Worm (Caenorhabditis elegans): ENCODE results near the gene msp-79.
A peak's percentile ranks its signal among the peaks of the same experiment; 100 is the strongest.

DNA sequence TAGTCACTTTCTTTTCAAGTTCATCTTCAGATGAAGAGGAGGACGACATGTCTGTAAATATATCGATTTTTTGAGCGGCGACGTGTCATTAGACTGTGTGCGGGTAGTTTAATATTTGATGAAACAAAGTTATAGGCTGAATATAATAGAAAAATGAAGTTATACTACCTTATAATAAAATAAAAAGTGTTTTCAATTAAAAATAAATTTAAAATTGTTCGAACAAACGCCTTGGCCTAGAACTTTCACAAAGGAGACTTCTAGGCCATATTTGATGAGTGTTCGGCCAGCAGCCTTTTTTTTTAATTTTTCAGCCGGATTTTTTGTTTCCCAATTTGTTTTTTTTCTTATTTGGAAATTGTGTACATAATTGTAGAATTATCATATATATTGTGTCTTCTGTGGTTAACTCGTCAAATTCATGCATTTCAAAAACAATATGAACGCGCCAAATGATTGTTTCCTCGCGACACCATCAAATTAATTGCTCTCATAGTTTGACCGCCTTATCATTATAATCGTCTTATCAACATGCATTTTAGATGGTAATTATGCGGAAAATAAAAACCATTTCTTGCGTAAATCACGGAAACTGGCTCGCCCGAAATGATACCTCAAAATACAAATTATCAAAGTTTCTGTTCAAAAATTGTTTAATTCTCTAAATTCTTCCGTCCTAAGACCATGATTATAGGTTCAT lies 30.5 kb upstream of the msp-79 start, which contains the start of gene T13F2.2:
- TF ChIP-seq lin-15B (tag; optimal IDR thresholded peaks at IDR 0.05) (no peak), unc-130 (tag; optimal IDR thresholded peaks at IDR 0.05) (no peak), nhr-237 (tag; optimal IDR thresholded peaks at IDR 0.05) (no peak), lsy-2 (tag; optimal IDR thresholded peaks at IDR 0.05) (peak; percentile 8 to 38), blmp-1 (tag; optimal IDR thresholded peaks at IDR 0.05) (no peak), mab-9 (GFP tag; IDR thresholded peaks at IDR 0.05) (no peak), lin-14 (GFP tag; optimal IDR thresholded peaks at IDR 0.05) (peak; percentile 33), zag-1 (tag; optimal IDR thresholded peaks at IDR 0.05) (no peak), ceh-82 (tag; optimal IDR thresholded peaks at IDR 0.05) (no peak), nhr-90 (tag; optimal IDR thresholded peaks at IDR 0.05; ENCODE audit: poor library complexity) (peak; percentile 56), elt-2 (tag; optimal IDR thresholded peaks at IDR 0.05) (peak; percentile 63), pag-3 (tag; optimal IDR thresholded peaks at IDR 0.05; ENCODE audit: borderline replicate concordance, insufficient read depth) (no peak), mep-1 (tag; optimal IDR thresholded peaks at IDR 0.05) (no peak), ets-5 (GFP tag; IDR thresholded peaks at IDR 0.05) (no peak)

Data from whole organism, L1 larva.